Worm (Caenorhabditis elegans) whole organism, young adult: ENCODE measurements around the gene orc-2.

Experiments
- B0035.1 ChIP-seq: sonication (generic microtip); optimal IDR thresholded peaks from 2 replicates; lab custom pipeline; 2016; ENCODE audit warnings: missing genetic modification characterization, mild to moderate bottlenecking, missing compliant biosample characterization, missing genotype, missing genetic modification reagents
- B0336.3 ChIP-seq: fragments of 200-800 bp; sonication (Bioruptor generic); IDR thresholded peaks from 2 replicates; pipeline ENCODE4 v1.3.6; 2022; ENCODE audit warnings: missing genetic modification characterization, missing compliant biosample characterization
- F33H1.4 ChIP-seq: fragments of 200-800 bp; sonication (Bioruptor generic); IDR thresholded peaks from 2 replicates; pipeline ENCODE4 v1.3.6; 2022; ENCODE audit warnings: missing genetic modification reagents, missing genetic modification characterization, missing compliant biosample characterization
- F49E8.2 ChIP-seq: sonication (generic microtip); optimal IDR thresholded peaks from 3 replicates; lab custom pipeline; 2017; ENCODE audit warnings: missing genetic modification characterization, mild to moderate bottlenecking, missing compliant biosample characterization, antibody characterized with exemption, moderate library complexity; ENCODE audit not compliant: insufficient read depth
- F52B5.7 ChIP-seq: sonication (generic microtip); optimal IDR thresholded peaks from 2 replicates; lab custom pipeline; 2016; ENCODE audit warnings: mild to moderate bottlenecking, missing genetic modification characterization, missing compliant biosample characterization
- F57C9.4 ChIP-seq: sonication (generic microtip); optimal IDR thresholded peaks from 2 replicates; lab custom pipeline; 2017; ENCODE audit warnings: mild to moderate bottlenecking, missing genetic modification characterization, missing compliant biosample characterization
- T07F8.4 ChIP-seq: sonication (generic microtip); optimal IDR thresholded peaks from 2 replicates; lab custom pipeline; 2016; ENCODE audit warnings: mild to moderate bottlenecking, missing genetic modification characterization, moderate library complexity, missing compliant biosample characterization
- Y79H2A.3 ChIP-seq: fragments of 200-800 bp; sonication (Bioruptor generic); conservative IDR thresholded peaks from 2 replicates; pipeline ENCODE4 v1.3.6; 2022; ENCODE audit warnings: missing genetic modification reagents, missing genetic modification characterization, missing compliant biosample characterization
- ZK185.1 ChIP-seq: sonication (generic microtip); optimal IDR thresholded peaks from 2 replicates; lab custom pipeline; 2016; ENCODE audit warnings: mild to moderate bottlenecking, missing genetic modification characterization, missing compliant biosample characterization; ENCODE audit not compliant: poor library complexity, severe bottlenecking
- aptf-3 ChIP-seq: fragments of 200-800 bp; sonication (Bioruptor generic); IDR thresholded peaks from 2 replicates; pipeline ENCODE4 v1.3.6; 2022; ENCODE audit warnings: missing genetic modification characterization, missing compliant biosample characterization
- atf-7 ChIP-seq: sonication (generic microtip); optimal IDR thresholded peaks from 2 replicates; lab custom pipeline; 2017; ENCODE audit warnings: mild to moderate bottlenecking, missing genetic modification characterization, missing compliant biosample characterization
- attf-5 ChIP-seq: fragments of 200-800 bp; sonication (Bioruptor generic); optimal IDR thresholded peaks from 2 replicates; lab custom pipeline; 2018; ENCODE audit warnings: mild to moderate bottlenecking, missing genetic modification characterization, missing compliant biosample characterization
- ceh-27 ChIP-seq: fragments of 200-800 bp; sonication (Bioruptor generic); optimal IDR thresholded peaks from 2 replicates; lab custom pipeline; 2018; ENCODE audit warnings: mild to moderate bottlenecking, missing genetic modification characterization, moderate library complexity, missing compliant biosample characterization
- ceh-91 ChIP-seq: fragments of 200-800 bp; sonication (Bioruptor generic); IDR thresholded peaks from 2 replicates; pipeline ENCODE4 v1.3.6; 2022; ENCODE audit warnings: missing genetic modification reagents, missing genetic modification characterization, missing compliant biosample characterization
- dox-1 ChIP-seq: fragments of 200-800 bp; sonication (Bioruptor generic); IDR thresholded peaks from 2 replicates; pipeline ENCODE4 v1.3.6; 2022; ENCODE audit warnings: missing genetic modification reagents, missing genetic modification characterization, missing compliant biosample characterization
- dpl-1 ChIP-seq: fragments of 150-350 bp; optimal IDR thresholded peaks from 2 replicates; lab custom pipeline; 2014; ENCODE audit warnings: missing biosample characterization, missing genetic modification reagents, missing genetic modification characterization
- egl-18 ChIP-seq: fragments of 200-800 bp; sonication (Bioruptor generic); IDR thresholded peaks from 2 replicates; pipeline ENCODE4 v1.3.6; 2022; ENCODE audit warnings: missing genetic modification reagents, missing genetic modification characterization, missing compliant biosample characterization
- egl-44 ChIP-seq: fragments of 200-800 bp; sonication (Bioruptor generic); IDR thresholded peaks from 2 replicates; pipeline ENCODE4 v1.3.6; 2022; ENCODE audit warnings: missing genetic modification reagents, missing genetic modification characterization, missing compliant biosample characterization
- ets-4 ChIP-seq: fragments of 200-800 bp; sonication (Bioruptor generic); optimal IDR thresholded peaks from 2 replicates; lab custom pipeline; 2018; ENCODE audit warnings: mild to moderate bottlenecking, missing genetic modification characterization, missing compliant biosample characterization
- fkh-3 ChIP-seq: sonication (generic microtip); optimal IDR thresholded peaks from 2 replicates; lab custom pipeline; 2016; ENCODE audit warnings: mild to moderate bottlenecking, missing genetic modification characterization, missing compliant biosample characterization
- hlh-12 ChIP-seq: sonication (generic microtip); optimal IDR thresholded peaks from 2 replicates; lab custom pipeline; 2016; ENCODE audit warnings: missing genetic modification characterization, missing compliant biosample characterization
- hmg-20 ChIP-seq: fragments of 200-800 bp; sonication (Bioruptor generic); IDR thresholded peaks from 2 replicates; pipeline ENCODE4 v1.3.6; 2022; ENCODE audit warnings: missing genetic modification reagents, missing genetic modification characterization, missing compliant biosample characterization
- hrde-1 ChIP-seq: sonication (generic microtip); optimal IDR thresholded peaks from 2 replicates; lab custom pipeline; 2016; ENCODE audit warnings: missing genetic modification characterization, mild to moderate bottlenecking, missing compliant biosample characterization, moderate library complexity, missing genotype, missing genetic modification reagents, borderline replicate concordance
- lin-26 ChIP-seq: fragments of 200-800 bp; sonication (Bioruptor generic); IDR thresholded peaks from 2 replicates; pipeline ENCODE4 v1.3.6; 2022; ENCODE audit warnings: missing genetic modification reagents, missing genetic modification characterization, missing compliant biosample characterization
- lin-35 ChIP-seq, 3 experiments: fragments of 150-350 bp in 2 of 3; sonication (generic microtip) in 1 of 3; optimal IDR thresholded peaks; 2 replicates each; lab custom pipeline; 2014 to 2018; ENCODE audit warnings: missing biosample characterization in 3 of 3, missing genetic modification characterization in 3 of 3, missing genetic modification reagents in 3 of 3
- lsl-1 ChIP-seq: fragments of 200-800 bp; sonication (Bioruptor generic); optimal IDR thresholded peaks from 2 replicates; lab custom pipeline; 2018; ENCODE audit warnings: mild to moderate bottlenecking, missing genetic modification characterization, moderate library complexity, missing compliant biosample characterization
- lsy-27 ChIP-seq: sonication (generic microtip); optimal IDR thresholded peaks from 2 replicates; lab custom pipeline; 2017; ENCODE audit warnings: missing genetic modification characterization, mild to moderate bottlenecking, missing compliant biosample characterization, antibody characterized with exemption, missing genotype, borderline replicate concordance; ENCODE audit not compliant: insufficient read depth
- madf-10 ChIP-seq: sonication (generic microtip); optimal IDR thresholded peaks from 2 replicates; lab custom pipeline; 2016; ENCODE audit warnings: mild to moderate bottlenecking, missing genetic modification characterization, missing compliant biosample characterization
- madf-6 ChIP-seq: fragments of 200-800 bp; sonication (Bioruptor generic); IDR thresholded peaks from 2 replicates; pipeline ENCODE4 v1.3.6; 2022; ENCODE audit warnings: missing genetic modification reagents, missing genetic modification characterization, missing compliant biosample characterization
- madf-8 ChIP-seq: fragments of 200-800 bp; sonication (Bioruptor generic); conservative IDR thresholded peaks from 2 replicates; pipeline ENCODE4 v1.3.6; 2022; ENCODE audit warnings: missing genetic modification reagents, missing genetic modification characterization, missing compliant biosample characterization
- mcd-1 ChIP-seq: fragments of 200-800 bp; sonication (Bioruptor generic); IDR thresholded peaks from 2 replicates; pipeline ENCODE4 v1.3.6; 2022; ENCODE audit warnings: missing genetic modification reagents, missing genetic modification characterization, missing compliant biosample characterization
- nfya-1 ChIP-seq: sonication (generic microtip); optimal IDR thresholded peaks from 2 replicates; lab custom pipeline; 2017; ENCODE audit warnings: antibody characterized with exemption, missing compliant biosample characterization, missing genetic modification characterization, borderline replicate concordance; ENCODE audit not compliant: insufficient read depth
- nhr-120 ChIP-seq: fragments of 200-800 bp; sonication (Bioruptor generic); IDR thresholded peaks from 2 replicates; pipeline ENCODE4 v1.3.6; 2022; ENCODE audit warnings: missing genetic modification characterization, missing compliant biosample characterization
- nhr-179 ChIP-seq: sonication (generic microtip); optimal IDR thresholded peaks from 2 replicates; lab custom pipeline; 2016; ENCODE audit warnings: mild to moderate bottlenecking, missing genetic modification characterization, missing compliant biosample characterization
- nhr-27 ChIP-seq: fragments of 200-800 bp; sonication (Bioruptor generic); optimal IDR thresholded peaks from 2 replicates; lab custom pipeline; 2018; ENCODE audit warnings: mild to moderate bottlenecking, missing genetic modification characterization, moderate library complexity, missing compliant biosample characterization
- nhr-90 ChIP-seq: sonication (generic microtip); optimal IDR thresholded peaks from 2 replicates; lab custom pipeline; 2016; ENCODE audit warnings: missing genotype, mild to moderate bottlenecking, missing genetic modification characterization, missing compliant biosample characterization
- rcor-1 ChIP-seq: fragments of 200-800 bp; sonication (Bioruptor generic); IDR thresholded peaks from 2 replicates; pipeline ENCODE4 v1.3.6; 2022; ENCODE audit warnings: missing genetic modification reagents, missing genetic modification characterization, missing compliant biosample characterization
- tbx-9 ChIP-seq: sonication (generic microtip); optimal IDR thresholded peaks from 2 replicates; lab custom pipeline; 2016; ENCODE audit warnings: borderline replicate concordance, missing genetic modification characterization, inconsistent platforms, missing compliant biosample characterization
- unc-62 ChIP-seq: fragments of 150-350 bp; optimal IDR thresholded peaks from 2 replicates; lab custom pipeline; 2014; ENCODE audit warnings: missing biosample characterization, missing genetic modification reagents, missing genetic modification characterization
- zim-3 ChIP-seq: sonication (generic microtip); optimal IDR thresholded peaks from 2 replicates; lab custom pipeline; 2017; ENCODE audit warnings: mild to moderate bottlenecking, missing genetic modification characterization, moderate library complexity, missing compliant biosample characterization
- ztf-26 ChIP-seq: sonication (generic microtip); optimal IDR thresholded peaks from 2 replicates; lab custom pipeline; 2017; ENCODE audit warnings: missing genetic modification characterization, missing compliant biosample characterization
- ztf-3 ChIP-seq: fragments of 200-800 bp; sonication (Bioruptor generic); optimal IDR thresholded peaks from 2 replicates; lab custom pipeline; 2018; ENCODE audit warnings: mild to moderate bottlenecking, missing genetic modification characterization, missing compliant biosample characterization

The orc-2 gene

DNA sequence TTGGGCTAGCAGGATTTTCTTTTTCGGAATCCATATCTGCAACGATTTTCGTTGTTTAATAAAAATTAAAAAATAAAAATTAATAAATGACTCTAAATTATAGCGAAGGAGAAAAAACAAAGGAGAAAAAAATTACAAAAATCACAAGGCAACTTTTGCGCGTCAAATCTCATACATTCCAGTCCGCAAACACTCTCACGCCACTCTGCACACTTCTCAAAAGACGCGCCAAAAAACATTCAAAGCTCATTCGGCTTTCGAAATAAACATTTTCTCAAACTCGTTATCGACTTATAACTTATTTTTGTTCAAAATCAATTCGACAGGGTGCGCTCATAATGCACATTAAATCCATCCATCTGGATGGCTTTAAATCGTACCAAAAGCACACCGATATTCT is 49.7 kb upstream of the orc-2 start, which contains the start of the genes R06F6.12 and mix-1 (continued):
- TF ChIP-seq lsl-1 (GFP tag; lab: Kevin White, UChicago), result peak; percentile 62
- no peak for TF ChIP-seq ztf-26
- TF ChIP-seq nhr-179 (tag; lab: Kevin White, UChicago), result no peak
- peak; percentile 62 for TF ChIP-seq mcd-1 (GFP tag; lab: Robert Waterston, UW)
- peak; percentile 59 for TF ChIP-seq F33H1.4 (GFP tag; lab: Robert Waterston, UW)
- TF ChIP-seq ceh-91 (GFP tag; lab: Robert Waterston, UW), result 0 out of 2 replicates have a peak, but pooled peaks have one; percentile 9
- TF ChIP-seq Y79H2A.3 (GFP tag; lab: Robert Waterston, UW), result no peak
- TF ChIP-seq lin-26 (GFP tag; lab: Robert Waterston, UW), result no peak
- no peak for TF ChIP-seq ztf-3 (GFP tag; lab: Kevin White, UChicago)
- no peak for TF ChIP-seq rcor-1 (GFP tag; lab: Robert Waterston, UW)
- TF ChIP-seq madf-8, result peak; percentile 46
- TF ChIP-seq ets-4 (GFP tag; lab: Kevin White, UChicago), result no peak
- peak; percentile 58 for TF ChIP-seq attf-5
- no peak for TF ChIP-seq tbx-9 (tag; lab: Kevin White, UChicago)
- no peak for TF ChIP-seq egl-18 (GFP tag; lab: Robert Waterston, UW)
- TF ChIP-seq madf-10 (tag; lab: Kevin White, UChicago), result no peak
- no peak for TF ChIP-seq zim-3 (tag; lab: Kevin White, UChicago)
- peak; percentile 81 for TF ChIP-seq dpl-1 (GFP tag; lab: Kevin White, UChicago)
- no peak for TF ChIP-seq nhr-90 (tag; lab: Kevin White, UChicago)
- TF ChIP-seq lin-35 (GFP tag; optimal IDR thresholded peaks at IDR 0.05; lab: Kevin White, UChicago), result peak in 1 of 3 experiments; percentile 81
- peak; percentile 22; the same call in 1 of the 2 replicates for TF ChIP-seq dox-1 (GFP tag; lab: Robert Waterston, UW)
- no peak for TF ChIP-seq ZK185.1
- TF ChIP-seq unc-62 (GFP tag; lab: Kevin White, UChicago), result no peak
- TF ChIP-seq nhr-120 (GFP tag; lab: Robert Waterston, UW), result no peak
- no peak for TF ChIP-seq F52B5.7 (tag; lab: Kevin White, UChicago)
- no peak for TF ChIP-seq ceh-27 (GFP tag; lab: Kevin White, UChicago)
- no peak for TF ChIP-seq nhr-27 (tag; lab: Kevin White, UChicago)
- TF ChIP-seq, all 124 proteins: peak for 21

DNA sequence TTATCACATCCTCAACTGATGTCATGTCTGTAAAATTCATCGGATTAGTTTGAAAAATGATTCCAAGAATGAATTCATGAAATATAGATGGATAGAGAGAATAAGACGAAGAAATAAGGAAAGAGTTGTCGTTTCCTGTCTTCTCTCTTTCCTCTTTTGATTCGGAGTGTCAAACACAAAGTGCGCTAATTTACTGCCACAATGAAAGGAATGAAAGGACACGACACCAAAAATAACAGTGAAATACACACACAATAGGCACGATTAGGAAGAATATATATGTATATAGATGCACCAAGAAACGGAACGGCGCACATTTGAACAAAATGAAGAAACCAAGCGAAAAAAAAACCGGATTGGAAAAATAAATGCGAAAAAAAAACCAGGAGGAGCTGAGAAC is 44.6 kb upstream of the orc-2 start, which contains the start of gene VM106R.1:
VM106R.1 (minus strand) TSS at position 101 of the 400 bp plus-strand sequence.
- TF ChIP-seq nfya-1 (tag; lab: Kevin White, UChicago), result no peak
- TF ChIP-seq B0336.3, result no peak
- TF ChIP-seq T07F8.4 (tag; lab: Kevin White, UChicago), result no peak
- TF ChIP-seq lsl-1 (GFP tag; lab: Kevin White, UChicago), result no peak
- TF ChIP-seq egl-44, result no peak
- no peak for TF ChIP-seq atf-7
- TF ChIP-seq lsy-27, result no peak
- no peak for TF ChIP-seq ztf-3 (GFP tag; lab: Kevin White, UChicago)
- TF ChIP-seq F33H1.4 (GFP tag; lab: Robert Waterston, UW), result no peak
- TF ChIP-seq hrde-1, result no peak
- no peak for TF ChIP-seq madf-6 (GFP tag; lab: Robert Waterston, UW)
- no peak for TF ChIP-seq B0035.1
- TF ChIP-seq aptf-3 (GFP tag; lab: Robert Waterston, UW), result no peak
- no peak for TF ChIP-seq F57C9.4 (tag; lab: Kevin White, UChicago)
- no peak for TF ChIP-seq F49E8.2
- TF ChIP-seq hmg-20 (GFP tag; lab: Robert Waterston, UW), result no peak
- no peak for TF ChIP-seq hlh-12 (tag; lab: Kevin White, UChicago)
- TF ChIP-seq fkh-3 (tag; lab: Kevin White, UChicago), result no peak
